Fruit fly (Drosophila melanogaster) whole organism, embryonic: ENCODE measurements around the gene Mcm5.

ENCODE experiments used
- Ada2b ChIP-seq: fragments of 200-800 bp; sonication (Bioruptor generic); IDR thresholded peaks from 2 replicates; pipeline ENCODE4 v1.3.6; 2022; ENCODE audit warnings: missing biosample characterization, missing genetic modification characterization
- B-H1 ChIP-seq: fragments of 200-800 bp; sonication (Bioruptor generic); IDR thresholded peaks from 3 replicates; pipeline ENCODE4 v1.3.6; 2022; ENCODE audit warnings: missing biosample characterization, missing genetic modification characterization
- Bgb ChIP-seq: fragments of 200-800 bp; sonication (Bioruptor generic); IDR thresholded peaks from 2 replicates; pipeline ENCODE4 v1.3.6; 2022; ENCODE audit warnings: missing biosample characterization, missing genetic modification characterization; ENCODE audit not compliant: partially characterized antibody
- Blimp-1 ChIP-seq: fragments of 200-800 bp; sonication (Bioruptor generic); optimal IDR thresholded peaks from 3 replicates; lab custom pipeline; 2018; ENCODE audit warnings: missing biosample characterization, missing genetic modification characterization, mild to moderate bottlenecking, moderate library complexity, missing genetic modification reagents
- CG10431 ChIP-seq: fragments of 200-800 bp; sonication (Bioruptor generic); optimal IDR thresholded peaks from 3 replicates; lab custom pipeline; 2018; ENCODE audit warnings: missing biosample characterization, mild to moderate bottlenecking, missing genetic modification characterization
- CG11247 ChIP-seq: fragments of 200-800 bp; sonication (Bioruptor generic); IDR thresholded peaks from 2 replicates; pipeline ENCODE4 v1.3.6; 2022; ENCODE audit warnings: missing biosample characterization, missing genetic modification characterization
- CG12299 ChIP-seq: fragments of 200-800 bp; sonication (Bioruptor generic); optimal IDR thresholded peaks from 2 replicates; lab custom pipeline; 2018; ENCODE audit warnings: missing biosample characterization, mild to moderate bottlenecking, missing genetic modification characterization
- CG1529 ChIP-seq: fragments of 200-800 bp; sonication (Bioruptor generic); optimal IDR thresholded peaks from 3 replicates; lab custom pipeline; 2018; ENCODE audit warnings: missing biosample characterization, missing genetic modification characterization
- CG16813 ChIP-seq: fragments of 200-800 bp; sonication (Bioruptor generic); IDR thresholded peaks from 3 replicates; pipeline ENCODE4 v1.3.6; 2022; ENCODE audit warnings: missing biosample characterization, missing genetic modification characterization; ENCODE audit not compliant: partially characterized antibody
- CG17385 ChIP-seq: fragments of 200-800 bp; sonication (Bioruptor generic); optimal IDR thresholded peaks from 3 replicates; lab custom pipeline; 2018; ENCODE audit warnings: missing biosample characterization, mild to moderate bottlenecking, missing genetic modification characterization
- CG2199 ChIP-seq: fragments of 200-800 bp; sonication (Bioruptor generic); IDR thresholded peaks from 3 replicates; pipeline ENCODE4 v1.3.6; 2022; ENCODE audit warnings: missing biosample characterization, missing genetic modification characterization
- CG2875 ChIP-seq: fragments of 200-800 bp; sonication (Bioruptor generic); optimal IDR thresholded peaks from 2 replicates; lab custom pipeline; 2017; ENCODE audit warnings: missing biosample characterization, mild to moderate bottlenecking, missing genetic modification characterization, missing genetic modification reagents
- CG30020 ChIP-seq: fragments of 200-800 bp; optimal IDR thresholded peaks from 2 replicates; lab custom pipeline; 2019; ENCODE audit warnings: missing biosample characterization, mild to moderate bottlenecking, missing genetic modification characterization, moderate library complexity
- CG9609 ChIP-seq: fragments of 200-800 bp; sonication (Bioruptor generic); optimal IDR thresholded peaks from 3 replicates; lab custom pipeline; 2016; ENCODE audit warnings: missing biosample characterization, missing genetic modification characterization
- CG9932 ChIP-seq: fragments of 200-800 bp; sonication (Bioruptor generic); IDR thresholded peaks from 2 replicates; pipeline ENCODE4 v1.3.6; 2022; ENCODE audit warnings: missing biosample characterization, missing genetic modification characterization
- Chrac-16 ChIP-seq: fragments of 200-800 bp; sonication (Bioruptor generic); optimal IDR thresholded peaks from 3 replicates; lab custom pipeline; 2016; ENCODE audit warnings: missing biosample characterization, missing genetic modification characterization
- Dfd ChIP-seq, 2 experiments: fragments of >200 bp; optimal IDR thresholded peaks; 2 replicates each; lab custom pipeline; 2017; ENCODE audit warnings: missing biosample characterization in 2 of 2, missing genetic modification characterization in 2 of 2
- Drgx ChIP-seq: fragments of 200-800 bp; sonication (Bioruptor generic); IDR thresholded peaks from 2 replicates; pipeline ENCODE4 v1.3.6; 2022; ENCODE audit warnings: missing biosample characterization, missing genetic modification characterization
- Ets65A ChIP-seq: fragments of 200-800 bp; sonication (Bioruptor generic); peaks from one replicate; lab custom pipeline; 2016; ENCODE audit warnings: missing biosample characterization, missing genetic modification characterization
- Fer1 ChIP-seq: fragments of 200-800 bp; sonication (Bioruptor generic); optimal IDR thresholded peaks from 2 replicates; lab custom pipeline; 2017; ENCODE audit warnings: missing biosample characterization, mild to moderate bottlenecking, missing genetic modification characterization
- HHEX ChIP-seq: fragments of 200-800 bp; sonication (Bioruptor generic); optimal IDR thresholded peaks from 3 replicates; lab custom pipeline; 2017; ENCODE audit warnings: missing biosample characterization, mild to moderate bottlenecking, missing genetic modification characterization, missing genetic modification reagents
- Med ChIP-seq: fragments of 200-800 bp; sonication (Bioruptor generic); peaks from one replicate; lab custom pipeline; 2016; ENCODE audit warnings: missing biosample characterization, missing genetic modification characterization, mild to moderate bottlenecking, inconsistent platforms, moderate library complexity
- Spps ChIP-seq: fragments of 200-800 bp; sonication (Bioruptor generic); optimal IDR thresholded peaks from 2 replicates; lab custom pipeline; 2018; ENCODE audit warnings: missing biosample characterization, mild to moderate bottlenecking, missing genetic modification characterization
- bsh ChIP-seq, 2 experiments: fragments of 200-800 bp; sonication (Bioruptor generic); optimal IDR thresholded peaks; 2 replicates each; lab custom pipeline; 2017 to 2018; ENCODE audit warnings: mild to moderate bottlenecking in 2 of 2, missing biosample characterization in 2 of 2, missing genetic modification characterization in 2 of 2, moderate library complexity in 1 of 2
- corto ChIP-seq: fragments of 200-800 bp; sonication (Bioruptor generic); optimal IDR thresholded peaks from 2 replicates; lab custom pipeline; 2016; ENCODE audit warnings: missing biosample characterization, mild to moderate bottlenecking, missing genetic modification characterization, moderate library complexity
- nom ChIP-seq: fragments of 200-800 bp; sonication (Bioruptor generic); optimal IDR thresholded peaks from 2 replicates; lab custom pipeline; 2017; ENCODE audit warnings: missing biosample characterization, missing genetic modification characterization, mild to moderate bottlenecking, moderate library complexity, missing genetic modification reagents
- oc ChIP-seq: fragments of 200-800 bp; sonication (Bioruptor generic); optimal IDR thresholded peaks from 2 replicates; lab custom pipeline; 2018; ENCODE audit warnings: missing biosample characterization, mild to moderate bottlenecking, missing genetic modification characterization, moderate library complexity
- pros ChIP-seq: fragments of 200-800 bp; sonication (Bioruptor generic); optimal IDR thresholded peaks from 3 replicates; lab custom pipeline; 2019; ENCODE audit warnings: missing biosample characterization, mild to moderate bottlenecking, missing genetic modification characterization, moderate library complexity
- tgo ChIP-seq: fragments of 200-800 bp; sonication (Bioruptor generic); IDR thresholded peaks from 3 replicates; pipeline ENCODE4 v1.3.6; 2022; ENCODE audit warnings: missing biosample characterization, missing genetic modification characterization
- ttk ChIP-seq: fragments of 200-800 bp; sonication (Bioruptor generic); IDR thresholded peaks from 2 replicates; pipeline ENCODE4 v2.1.2; 2022; ENCODE audit warnings: missing biosample characterization, missing genetic modification characterization
- tx ChIP-seq: fragments of 200-800 bp; sonication (Bioruptor generic); optimal IDR thresholded peaks from 2 replicates; lab custom pipeline; 2016; ENCODE audit warnings: missing biosample characterization, missing genetic modification characterization

Mcm5 gene

dm6 chr3R:10834893-10835292 lies 46.6 kb downstream of the Mcm5 start (continued):
- TF ChIP-seq Bgb (no peak), Drgx (GFP tag; lab: Robert Waterston, UW) (peak; percentile 96), B-H1 (GFP tag; lab: Robert Waterston, UW) (no peak), CG9932 (no peak), nom (peak; percentile 91), tgo (no peak), Spps (tag; lab: Kevin White, UChicago) (no peak), bsh (GFP tag; optimal IDR thresholded peaks at IDR 0.05; lab: Kevin White, UChicago) (peak in 1 of 2 experiments; percentile 93), corto (GFP tag; lab: Kevin White, UChicago) (peak; percentile 97), ttk (GFP tag; lab: Robert Waterston, UW) (no peak)

dm6 chr3R:10836924-10837323 lies 48.6 kb downstream of the Mcm5 start:
- TF ChIP-seq CG2199 (GFP tag; lab: Robert Waterston, UW) (no peak), CG12299 (no peak), Blimp-1 (GFP tag; lab: Kevin White, UChicago) (peak; percentile 91), tx (GFP tag; lab: Kevin White, UChicago) (no peak), CG9609 (no peak), pros (GFP tag; lab: Kevin White, UChicago) (no peak), CG2875 (GFP tag; lab: Kevin White, UChicago) (no peak), Dfd (GFP tag; optimal IDR thresholded peaks at IDR 0.05; lab: Kevin White, UChicago) (no peak), Med (GFP tag; lab: Kevin White, UChicago) (peak; percentile 32), oc (peak; percentile 44), CG30020 (tag; lab: Kevin White, UChicago) (no peak), CG11247 (GFP tag; lab: Robert Waterston, UW) (no peak), CG16813 (GFP tag; lab: Robert Waterston, UW) (no peak), CG1529 (GFP tag; lab: Kevin White, UChicago) (no peak), Ada2b (GFP tag; lab: Robert Waterston, UW) (no peak), CG17385 (no peak), HHEX (GFP tag; lab: Kevin White, UChicago) (no peak), Chrac-16 (GFP tag; lab: Kevin White, UChicago) (no peak), CG10431 (GFP tag; lab: Kevin White, UChicago) (peak; percentile 98), Ets65A (GFP tag; lab: Kevin White, UChicago) (peak; percentile 34), Fer1 (GFP tag; lab: Kevin White, UChicago) (no peak)
